Worm (Caenorhabditis elegans) whole organism, L2 larva: Measurements from ENCODE around the gene pqn-37.

ENCODE experiments used
- C34F6.9 ChIP-seq: fragments of 150-350 bp; optimal IDR thresholded peaks from 2 replicates; lab custom pipeline; 2014; ENCODE audit warnings: missing biosample characterization, missing genetic modification characterization
- F13H6.1 ChIP-seq: sonication (generic microtip); optimal IDR thresholded peaks from 2 replicates; lab custom pipeline; 2016; ENCODE audit warnings: missing genetic modification characterization, missing compliant biosample characterization
- R02D3.7 ChIP-seq: fragments of 150-350 bp; optimal IDR thresholded peaks from 2 replicates; lab custom pipeline; 2014; ENCODE audit warnings: missing biosample characterization, missing genetic modification characterization
- Y55F3AM.14 ChIP-seq: fragments of 200-800 bp; sonication (Bioruptor generic); optimal IDR thresholded peaks from 2 replicates; lab custom pipeline; 2018; ENCODE audit warnings: mild to moderate bottlenecking, missing genetic modification characterization, missing compliant biosample characterization
- ZK546.5 ChIP-seq: sonication (generic microtip); optimal IDR thresholded peaks from 2 replicates; lab custom pipeline; 2017; ENCODE audit warnings: missing biosample characterization, missing genetic modification characterization
- alr-1 ChIP-seq: fragments of 150-350 bp; optimal IDR thresholded peaks from 2 replicates; lab custom pipeline; 2014; ENCODE audit warnings: missing biosample characterization, missing genetic modification characterization
- ama-1 ChIP-seq: fragments of 150-350 bp; optimal IDR thresholded peaks from 2 replicates; lab custom pipeline; 2018; ENCODE audit warnings: inconsistent platforms
- blmp-1 ChIP-seq: sonication (generic microtip); optimal IDR thresholded peaks from 2 replicates; lab custom pipeline; 2017; ENCODE audit warnings: missing genetic modification characterization, mild to moderate bottlenecking, missing compliant biosample characterization, antibody characterized with exemption, moderate library complexity; ENCODE audit not compliant: insufficient read depth
- ceh-16 ChIP-seq: fragments of 150-350 bp; optimal IDR thresholded peaks from 2 replicates; lab custom pipeline; 2014; ENCODE audit warnings: missing biosample characterization, missing genetic modification characterization
- ceh-82 ChIP-seq: fragments of 150-350 bp; optimal IDR thresholded peaks from 2 replicates; lab custom pipeline; 2014; ENCODE audit warnings: missing biosample characterization, missing genetic modification characterization
- crh-2 ChIP-seq: sonication (generic microtip); optimal IDR thresholded peaks from 2 replicates; lab custom pipeline; 2017; ENCODE audit warnings: missing biosample characterization, missing genetic modification characterization
- egl-27 ChIP-seq: sonication (generic microtip); optimal IDR thresholded peaks from 3 replicates; lab custom pipeline; 2017; ENCODE audit warnings: missing biosample characterization, missing genetic modification reagents, missing genetic modification characterization
- elt-1 ChIP-seq: fragments of 150-350 bp; optimal IDR thresholded peaks from 2 replicates; lab custom pipeline; 2014; ENCODE audit warnings: missing biosample characterization, missing genetic modification characterization
- fos-1 ChIP-seq: fragments of 150-350 bp; optimal IDR thresholded peaks from 2 replicates; lab custom pipeline; 2014; ENCODE audit warnings: missing biosample characterization, missing genetic modification characterization
- gmeb-1 ChIP-seq: fragments of 150-350 bp; optimal IDR thresholded peaks from 2 replicates; lab custom pipeline; 2014; ENCODE audit warnings: missing biosample characterization, missing genetic modification characterization
- lin-11 ChIP-seq: fragments of 150-350 bp; sonication (generic microtip); optimal IDR thresholded peaks from 2 replicates; lab custom pipeline; 2014; ENCODE audit warnings: missing biosample characterization, missing genetic modification characterization, inconsistent platforms, mixed read lengths
- lin-13 ChIP-seq: fragments of 150-350 bp; optimal IDR thresholded peaks from 2 replicates; lab custom pipeline; 2014; ENCODE audit warnings: missing biosample characterization, missing genetic modification reagents, missing genetic modification characterization
- lin-39 ChIP-seq: fragments of 150-350 bp; optimal IDR thresholded peaks from 2 replicates; lab custom pipeline; 2014; ENCODE audit warnings: missing biosample characterization, missing genetic modification reagents, missing genetic modification characterization
- lsy-2 ChIP-seq, 2 experiments: fragments of 150-350 bp in 1 of 2; sonication (generic microtip) in 1 of 2; optimal IDR thresholded peaks; 2 replicates each; lab custom pipeline; 2014 to 2017; ENCODE audit warnings: missing biosample characterization in 2 of 2, missing genetic modification characterization in 2 of 2
- mab-5 ChIP-seq: fragments of 150-350 bp; optimal IDR thresholded peaks from 2 replicates; lab custom pipeline; 2014; ENCODE audit warnings: missing biosample characterization, missing genetic modification characterization
- mbf-1 ChIP-seq: sonication (generic microtip); optimal IDR thresholded peaks from 2 replicates; lab custom pipeline; 2017; ENCODE audit warnings: missing biosample characterization, missing genetic modification characterization
- mdl-1 ChIP-seq, 2 experiments: fragments of 150-350 bp in 1 of 2; sonication (generic microtip) in 1 of 2; optimal IDR thresholded peaks; 2 replicates each; lab custom pipeline; 2017; ENCODE audit warnings: missing biosample characterization in 2 of 2, missing genetic modification characterization in 2 of 2
- nhr-10 ChIP-seq: sonication (generic microtip); optimal IDR thresholded peaks from 2 replicates; lab custom pipeline; 2017; ENCODE audit warnings: missing biosample characterization, missing genetic modification characterization
- nhr-11 ChIP-seq: fragments of 150-350 bp; optimal IDR thresholded peaks from 2 replicates; lab custom pipeline; 2014; ENCODE audit warnings: missing biosample characterization, missing genetic modification characterization
- nhr-12 ChIP-seq: fragments of 150-350 bp; optimal IDR thresholded peaks from 2 replicates; lab custom pipeline; 2014; ENCODE audit warnings: missing biosample characterization, missing genetic modification characterization
- nhr-129 ChIP-seq: fragments of 150-350 bp; optimal IDR thresholded peaks from 2 replicates; lab custom pipeline; 2014; ENCODE audit warnings: missing biosample characterization, missing genetic modification characterization
- nhr-21 ChIP-seq: fragments of 150-350 bp; optimal IDR thresholded peaks from 2 replicates; lab custom pipeline; 2014; ENCODE audit warnings: missing biosample characterization, missing genetic modification characterization
- nhr-25 ChIP-seq: fragments of 150-350 bp; sonication (generic microtip); optimal IDR thresholded peaks from 3 replicates; lab custom pipeline; 2014; ENCODE audit warnings: missing biosample characterization, missing genetic modification characterization
- peb-1 ChIP-seq: fragments of 150-350 bp; optimal IDR thresholded peaks from 2 replicates; lab custom pipeline; 2014; ENCODE audit warnings: missing biosample characterization, missing genetic modification characterization
- sem-4 ChIP-seq: fragments of 150-350 bp; optimal IDR thresholded peaks from 2 replicates; lab custom pipeline; 2014; ENCODE audit warnings: missing biosample characterization, missing genetic modification reagents, missing genetic modification characterization
- sma-3 ChIP-seq: sonication (generic microtip); optimal IDR thresholded peaks from 2 replicates; lab custom pipeline; 2016; ENCODE audit warnings: missing genetic modification reagents, missing genetic modification characterization, missing compliant biosample characterization
- sma-9 ChIP-seq, 2 experiments: fragments of 150-350 bp in 1 of 2; sonication (generic microtip) in 1 of 2; optimal IDR thresholded peaks; 2 replicates each; lab custom pipeline; 2014 to 2016; ENCODE audit warnings: missing genetic modification characterization in 2 of 2, mild to moderate bottlenecking in 1 of 2, missing biosample characterization in 1 of 2, missing compliant biosample characterization in 1 of 2, missing genetic modification reagents in 1 of 2, moderate library complexity in 1 of 2
- snpc-4 ChIP-seq: fragments of 150-350 bp; optimal IDR thresholded peaks from 2 replicates; lab custom pipeline; 2014; ENCODE audit warnings: missing biosample characterization, missing genetic modification characterization
- unc-39 ChIP-seq: fragments of 150-350 bp; optimal IDR thresholded peaks from 2 replicates; lab custom pipeline; 2014; ENCODE audit warnings: missing biosample characterization, missing genetic modification characterization
- zag-1 ChIP-seq: fragments of 150-350 bp; optimal IDR thresholded peaks from 2 replicates; lab custom pipeline; 2014; ENCODE audit warnings: missing biosample characterization, missing genetic modification characterization
- ztf-1 ChIP-seq: fragments of 200-800 bp; sonication (Bioruptor generic); conservative IDR thresholded peaks from 2 replicates; pipeline ENCODE4 v1.3.6; 2022; ENCODE audit warnings: missing genetic modification characterization, missing compliant biosample characterization
- ztf-11 ChIP-seq: sonication (generic microtip); optimal IDR thresholded peaks from 2 replicates; lab custom pipeline; 2017; ENCODE audit warnings: missing biosample characterization, missing genetic modification characterization
- ztf-4 ChIP-seq: fragments of 150-350 bp; optimal IDR thresholded peaks from 2 replicates; lab custom pipeline; 2014; ENCODE audit warnings: missing biosample characterization, missing genetic modification characterization

The pqn-37 gene

ce11 chrX:3284967-3285366 lies 34.6 kb upstream of the pqn-37 start:
- TF ChIP-seq R02D3.7 (tag; lab: Kevin White, UChicago) (no peak), ceh-82 (tag; lab: Kevin White, UChicago) (no peak), ztf-11 (tag; lab: Kevin White, UChicago) (no peak), ztf-1 (no peak), nhr-129 (no peak), elt-1 (no peak), lsy-2 (tag; optimal IDR thresholded peaks at IDR 0.05; lab: Kevin White, UChicago) (no peak), sma-3 (GFP tag; lab: Kevin White, UChicago) (no peak), ztf-4 (tag; lab: Kevin White, UChicago) (no peak)

- TF ChIP-seq fos-1: peak; percentile 47
- TF ChIP-seq ceh-16 (tag; lab: Kevin White, UChicago): no peak
- peak; percentile 36 for TF ChIP-seq sma-9 (GFP tag; optimal IDR thresholded peaks at IDR 0.05; lab: Kevin White, UChicago)
- no peak for TF ChIP-seq sma-9 (tag; optimal IDR thresholded peaks at IDR 0.05; lab: Kevin White, UChicago)
- peak; percentile 13 for TF ChIP-seq F13H6.1 (tag; lab: Kevin White, UChicago)
Measured at ce11 chrX:3283189-3283588, 32.9 kb upstream of the pqn-37 start.

ce11 chrX:3282306-3282705 lies 32.0 kb upstream of the pqn-37 start, which contains the start of gene K09C4.5:
TSS of gene K09C4.5 (plus strand) at chrX:3282631.
- no peak for TF ChIP-seq mdl-1 (tag; optimal IDR thresholded peaks at IDR 0.05; lab: Kevin White, UChicago)
- peak; percentile 17 for TF ChIP-seq fos-1

ce11 chrX:3280130-3280529 lies 29.8 kb upstream of the pqn-37 start, which contains the start of gene K09C4.10:
TSS of gene K09C4.10 (minus strand) at chrX:3280230.
- TF ChIP-seq Y55F3AM.14 (GFP tag; lab: Kevin White, UChicago): no peak
- no peak for TF ChIP-seq C34F6.9 (tag; lab: Kevin White, UChicago)
- TF ChIP-seq nhr-129: no peak
- no peak for TF ChIP-seq ZK546.5
- TF ChIP-seq snpc-4 (tag; lab: Kevin White, UChicago): no peak
- TF ChIP-seq lin-39 (tag; lab: Kevin White, UChicago): no peak
- TF ChIP-seq nhr-12 (tag; lab: Kevin White, UChicago): no peak
- no peak for TF ChIP-seq crh-2
- TF ChIP-seq R02D3.7 (tag; lab: Kevin White, UChicago): no peak
- no peak for TF ChIP-seq ztf-1
- no peak for TF ChIP-seq nhr-21 (tag; lab: Kevin White, UChicago)
- no peak for TF ChIP-seq mbf-1 (tag; lab: Kevin White, UChicago)
- no peak for TF ChIP-seq mab-5 (tag; lab: Kevin White, UChicago)
- TF ChIP-seq sem-4 (tag; lab: Kevin White, UChicago): no peak
- no peak for TF ChIP-seq zag-1 (tag; lab: Kevin White, UChicago)
- TF ChIP-seq lin-11: no peak
- no peak for TF ChIP-seq nhr-10 (tag; lab: Kevin White, UChicago)

ce11 chrX:3272580-3272979 lies 22.2 kb upstream of the pqn-37 start, which contains the start of gene K09C4.7:
TSS of gene K09C4.7 (plus strand) at chrX:3272880.
- TF ChIP-seq ama-1 (lab: Kevin White, UChicago) (no peak), lin-39 (tag; lab: Kevin White, UChicago) (no peak), sma-3 (GFP tag; lab: Kevin White, UChicago) (no peak), elt-1 (no peak), gmeb-1 (tag; lab: Kevin White, UChicago) (no peak), lin-11 (no peak), snpc-4 (tag; lab: Kevin White, UChicago) (no peak), nhr-25 (no peak), blmp-1 (tag; lab: Kevin White, UChicago) (no peak), peb-1 (no peak), F13H6.1 (tag; lab: Kevin White, UChicago) (no peak), unc-39 (tag; lab: Kevin White, UChicago) (no peak), C34F6.9 (tag; lab: Kevin White, UChicago) (no peak), alr-1 (no peak), nhr-11 (tag; lab: Kevin White, UChicago) (no peak), ztf-1 (no peak), egl-27 (tag; lab: Kevin White, UChicago) (no peak), ceh-16 (tag; lab: Kevin White, UChicago) (no peak), lin-13 (GFP tag; lab: Kevin White, UChicago) (no peak), sma-9 (GFP tag; optimal IDR thresholded peaks at IDR 0.05; lab: Kevin White, UChicago) (no peak), sma-9 (tag; optimal IDR thresholded peaks at IDR 0.05; lab: Kevin White, UChicago) (no peak)
